Fruit fly (Drosophila melanogaster): ENCODE data around the gene CG11666.

- no peak for TF ChIP-seq onecut (GFP tag; IDR thresholded peaks at IDR 0.05)
- TF ChIP-seq CG16815 (GFP tag; optimal IDR thresholded peaks at IDR 0.05): no peak
- no peak for TF ChIP-seq fd102C (GFP tag; optimal IDR thresholded peaks at IDR 0.05)
- TF ChIP-seq CG14667 (GFP tag; IDR thresholded peaks at IDR 0.05): no peak
- TF ChIP-seq fd64A (GFP tag; optimal IDR thresholded peaks at IDR 0.05): no peak
- TF ChIP-seq CG31441 (GFP tag; IDR thresholded peaks at IDR 0.05): no peak
- no peak for TF ChIP-seq usp (GFP tag; optimal IDR thresholded peaks at IDR 0.05)
- TF ChIP-seq sim (GFP tag; IDR thresholded peaks at IDR 0.05): no peak
- no peak for TF ChIP-seq CG34376 (GFP tag; optimal IDR thresholded peaks at IDR 0.05)
Measured at dm6 chrX:20963405-20963804, 21.1 kb upstream of the CG11666 start, which contains the start of gene Ser6.
